Fruit fly (Drosophila melanogaster) whole organism, prepupa: Measurements from ENCODE around the gene CG2003.

ENCODE experiments used
- CG10631 ChIP-seq: fragments of 200-800 bp; sonication (Bioruptor generic); optimal IDR thresholded peaks from 2 replicates; lab custom pipeline; 2016; ENCODE audit warnings: missing biosample characterization, missing genetic modification characterization
- CG1621 ChIP-seq: fragments of 200-800 bp; sonication (Bioruptor generic); optimal IDR thresholded peaks from 3 replicates; lab custom pipeline; 2018; ENCODE audit warnings: missing biosample characterization, mild to moderate bottlenecking, missing genetic modification characterization
- CG31627 ChIP-seq: fragments of 200-800 bp; sonication (Bioruptor generic); optimal IDR thresholded peaks from 3 replicates; lab custom pipeline; 2016; ENCODE audit warnings: missing biosample characterization, missing genetic modification characterization
- CG32006 ChIP-seq: fragments of 200-800 bp; sonication (Bioruptor generic); optimal IDR thresholded peaks from 3 replicates; lab custom pipeline; 2017; ENCODE audit warnings: missing biosample characterization, mild to moderate bottlenecking, missing genetic modification characterization
- CG34406 ChIP-seq: fragments of 200-800 bp; sonication (Bioruptor generic); optimal IDR thresholded peaks from 3 replicates; lab custom pipeline; 2016; ENCODE audit warnings: missing biosample characterization, missing genetic modification characterization
- CG3919 ChIP-seq: fragments of 200-800 bp; sonication (Bioruptor generic); optimal IDR thresholded peaks from 3 replicates; lab custom pipeline; 2016; ENCODE audit warnings: missing biosample characterization, missing genetic modification characterization
- CG7368 ChIP-seq: fragments of 200-800 bp; sonication (Bioruptor generic); optimal IDR thresholded peaks from 3 replicates; lab custom pipeline; 2016; ENCODE audit warnings: missing biosample characterization, missing genetic modification characterization
- CG8119 ChIP-seq: fragments of 200-800 bp; sonication (Bioruptor generic); IDR thresholded peaks from 3 replicates; pipeline ENCODE4 v1.3.6; 2022; ENCODE audit warnings: missing biosample characterization, missing genetic modification characterization
- CG8632 ChIP-seq: fragments of 200-800 bp; sonication (Bioruptor generic); optimal IDR thresholded peaks from 3 replicates; lab custom pipeline; 2016; ENCODE audit warnings: missing biosample characterization, missing genetic modification characterization
- Eip78C ChIP-seq: fragments of 200-800 bp; sonication (Bioruptor generic); peaks from one replicate; lab custom pipeline; 2016; ENCODE audit warnings: missing biosample characterization, missing genetic modification characterization
- Ets96B ChIP-seq: fragments of 200-800 bp; optimal IDR thresholded peaks from 2 replicates; lab custom pipeline; 2019; ENCODE audit warnings: missing biosample characterization, mild to moderate bottlenecking, missing genetic modification characterization, moderate library complexity
- Gug ChIP-seq: fragments of 200-800 bp; sonication (Bioruptor generic); IDR thresholded peaks from 2 replicates; pipeline ENCODE4 v1.3.6; 2022; ENCODE audit warnings: missing biosample characterization, missing genetic modification characterization
- Hr4 ChIP-seq: fragments of 200-800 bp; sonication (Bioruptor generic); optimal IDR thresholded peaks from 3 replicates; lab custom pipeline; 2016; ENCODE audit warnings: missing biosample characterization, missing genetic modification characterization
- Met ChIP-seq: fragments of 200-800 bp; sonication (Bioruptor generic); optimal IDR thresholded peaks from 3 replicates; lab custom pipeline; 2016; ENCODE audit warnings: missing biosample characterization, missing genetic modification characterization
- OdsH ChIP-seq: fragments of 200-800 bp; sonication (Bioruptor generic); optimal IDR thresholded peaks from 3 replicates; lab custom pipeline; 2016; ENCODE audit warnings: missing biosample characterization, missing genetic modification characterization
- Sox102F ChIP-seq: fragments of 200-800 bp; sonication (Bioruptor generic); optimal IDR thresholded peaks from 2 replicates; lab custom pipeline; 2016; ENCODE audit warnings: missing biosample characterization, mild to moderate bottlenecking, missing genetic modification characterization
- Sox14 ChIP-seq: fragments of 200-800 bp; sonication (Bioruptor generic); optimal IDR thresholded peaks from 3 replicates; lab custom pipeline; 2016; ENCODE audit warnings: missing biosample characterization, missing genetic modification characterization
- achi ChIP-seq: fragments of 200-800 bp; sonication (Bioruptor generic); optimal IDR thresholded peaks from 3 replicates; lab custom pipeline; 2016; ENCODE audit warnings: missing biosample characterization, missing genetic modification characterization
- acj6 ChIP-seq: fragments of 200-800 bp; sonication (Bioruptor generic); optimal IDR thresholded peaks from 3 replicates; lab custom pipeline; 2016; ENCODE audit warnings: missing biosample characterization, missing genetic modification characterization
- cyc ChIP-seq: fragments of 200-800 bp; sonication (Bioruptor generic); optimal IDR thresholded peaks from 3 replicates; lab custom pipeline; 2016; ENCODE audit warnings: missing biosample characterization, missing genetic modification characterization
- esn ChIP-seq: fragments of 200-800 bp; sonication (Bioruptor generic); optimal IDR thresholded peaks from 2 replicates; lab custom pipeline; 2016; ENCODE audit warnings: missing biosample characterization, mild to moderate bottlenecking, missing genetic modification characterization, moderate library complexity
- fkh ChIP-seq: fragments of 200-800 bp; sonication (Bioruptor generic); optimal IDR thresholded peaks from 3 replicates; lab custom pipeline; 2017; ENCODE audit warnings: missing biosample characterization, mild to moderate bottlenecking, missing genetic modification characterization, moderate library complexity
- pdm3 ChIP-seq: fragments of 200-800 bp; sonication (Bioruptor generic); optimal IDR thresholded peaks from 3 replicates; lab custom pipeline; 2016; ENCODE audit warnings: missing biosample characterization, missing genetic modification characterization
- spab ChIP-seq: fragments of 200-800 bp; sonication (Bioruptor generic); optimal IDR thresholded peaks from 2 replicates; lab custom pipeline; 2017; ENCODE audit warnings: missing biosample characterization, mild to moderate bottlenecking, missing genetic modification characterization, missing genetic modification reagents
- svp ChIP-seq: fragments of 200-800 bp; sonication (Bioruptor generic); peaks from one replicate; lab custom pipeline; 2016; ENCODE audit warnings: missing biosample characterization, missing genetic modification characterization

Gene CG2003

dm6 chr3R:32029134-32029533 lies 51.2 kb downstream of the CG2003 start:
- TF ChIP-seq CG1621, result no peak
- TF ChIP-seq fkh (GFP tag; lab: Kevin White, UChicago), result peak; percentile 11
- TF ChIP-seq, all 60 proteins: peak for 1

dm6 chr3R:32032885-32033284 lies 55.0 kb downstream of the CG2003 start:
- TF ChIP-seq Eip78C (GFP tag; lab: Kevin White, UChicago), result peak; percentile 55
- TF ChIP-seq achi (GFP tag; lab: Kevin White, UChicago), result peak; percentile 32
- peak; percentile 26 for TF ChIP-seq esn (GFP tag; lab: Kevin White, UChicago)
- TF ChIP-seq OdsH (GFP tag; lab: Kevin White, UChicago), result peak; percentile 21
- peak; percentile 13 for TF ChIP-seq CG10631 (GFP tag; lab: Kevin White, UChicago)
- TF ChIP-seq Sox14, result peak; percentile 12
- TF ChIP-seq CG32006, result peak; percentile 47
- peak; percentile 10 for TF ChIP-seq Met (GFP tag; lab: Kevin White, UChicago)
- no peak for TF ChIP-seq fkh (GFP tag; lab: Kevin White, UChicago)
- TF ChIP-seq cyc (GFP tag; lab: Kevin White, UChicago), result no peak
- TF ChIP-seq svp (GFP tag; lab: Kevin White, UChicago), result peak; percentile 48
- no peak for TF ChIP-seq CG7368 (GFP tag; lab: Kevin White, UChicago)
- peak; percentile 34 for TF ChIP-seq CG3919
- peak; percentile 52 for TF ChIP-seq Hr4
- TF ChIP-seq Ets96B (tag; lab: Kevin White, UChicago), result no peak
- TF ChIP-seq Gug, result 0 out of 2 replicates have a peak, but pooled peaks have one; percentile 33
- peak; percentile 28 for TF ChIP-seq pdm3 (GFP tag; lab: Kevin White, UChicago)
- TF ChIP-seq acj6 (GFP tag; lab: Kevin White, UChicago), result peak; percentile 24
- TF ChIP-seq, all 60 proteins: peak for 14

- TF ChIP-seq CG8632 (GFP tag; lab: Kevin White, UChicago), result no peak
- no peak for TF ChIP-seq CG3919
- TF ChIP-seq fkh (GFP tag; lab: Kevin White, UChicago), result no peak
- no peak for TF ChIP-seq cyc (GFP tag; lab: Kevin White, UChicago)
- no peak for TF ChIP-seq spab (GFP tag; lab: Kevin White, UChicago)
- no peak for TF ChIP-seq Gug
- TF ChIP-seq CG34406, result no peak
- TF ChIP-seq Eip78C (GFP tag; lab: Kevin White, UChicago), result no peak
- TF ChIP-seq Sox102F (GFP tag; lab: Kevin White, UChicago), result no peak
- no peak for TF ChIP-seq CG31627
- TF ChIP-seq CG8119 (GFP tag; lab: Robert Waterston, UW), result no peak
- TF ChIP-seq achi (GFP tag; lab: Kevin White, UChicago), result no peak
Observed at dm6 chr3R:32038030-32038429, 60.1 kb downstream of the CG2003 start, which contains the start of gene Pos. Gene Pos (plus strand): TSS chr3R:32038330.
